Worm (Caenorhabditis elegans) whole organism, mixed stage, embryonic: ENCODE results near the gene F56D5.5.

Experiments used
- M03D4.4 ChIP-seq: sonication (generic microtip); optimal IDR thresholded peaks from 2 replicates; lab custom pipeline; 2017; ENCODE audit warnings: mild to moderate bottlenecking, missing genetic modification characterization, missing compliant biosample characterization
- bed-3 ChIP-seq: fragments of 200-800 bp; sonication (Bioruptor generic); optimal IDR thresholded peaks from 3 replicates; lab custom pipeline; 2018; ENCODE audit warnings: mild to moderate bottlenecking, missing genetic modification characterization, moderate library complexity, missing compliant biosample characterization
- blmp-1 ChIP-seq: fragments of 150-350 bp; optimal IDR thresholded peaks from 2 replicates; lab custom pipeline; 2014; ENCODE audit warnings: missing biosample characterization, missing genetic modification characterization
- ceh-39 ChIP-seq: fragments of 150-350 bp; optimal IDR thresholded peaks from 2 replicates; lab custom pipeline; 2014; ENCODE audit warnings: missing biosample characterization, missing genetic modification characterization
- ceh-43 ChIP-seq: fragments of 200-800 bp; sonication (Bioruptor generic); optimal IDR thresholded peaks from 2 replicates; lab custom pipeline; 2018; ENCODE audit warnings: mild to moderate bottlenecking, missing genetic modification characterization, moderate library complexity, missing compliant biosample characterization
- ceh-83 ChIP-seq: fragments of 200-800 bp; sonication (Bioruptor generic); optimal IDR thresholded peaks from 2 replicates; lab custom pipeline; 2018; ENCODE audit warnings: mild to moderate bottlenecking, missing genetic modification characterization, missing compliant biosample characterization
- ces-1 ChIP-seq: fragments of 150-350 bp; optimal IDR thresholded peaks from 2 replicates; lab custom pipeline; 2014; ENCODE audit warnings: missing biosample characterization, missing genetic modification reagents, missing genetic modification characterization
- cnd-1 ChIP-seq: fragments of 200-800 bp; sonication (Bioruptor generic); optimal IDR thresholded peaks from 2 replicates; lab custom pipeline; 2018; ENCODE audit warnings: mild to moderate bottlenecking, missing genetic modification characterization, missing compliant biosample characterization
- drap-1 ChIP-seq: fragments of 200-800 bp; sonication (Bioruptor generic); optimal IDR thresholded peaks from 3 replicates; lab custom pipeline; 2018; ENCODE audit warnings: mild to moderate bottlenecking, missing genetic modification characterization, missing compliant biosample characterization
- elt-1 ChIP-seq: sonication (generic microtip); optimal IDR thresholded peaks from 2 replicates; lab custom pipeline; 2017; ENCODE audit warnings: missing genetic modification characterization, mild to moderate bottlenecking, missing compliant biosample characterization, antibody characterized with exemption, moderate library complexity, borderline replicate concordance; ENCODE audit not compliant: insufficient read depth
- elt-3 ChIP-seq: fragments of 150-350 bp; optimal IDR thresholded peaks from 2 replicates; lab custom pipeline; 2014; ENCODE audit warnings: missing biosample characterization, missing genetic modification characterization
- flh-1 ChIP-seq: fragments of 200-800 bp; sonication (Bioruptor generic); optimal IDR thresholded peaks from 2 replicates; lab custom pipeline; 2018; ENCODE audit warnings: mild to moderate bottlenecking, missing genetic modification characterization, moderate library complexity, missing compliant biosample characterization
- ham-2 ChIP-seq: fragments of 200-800 bp; sonication (Bioruptor generic); optimal IDR thresholded peaks from 2 replicates; lab custom pipeline; 2018; ENCODE audit warnings: mild to moderate bottlenecking, missing genetic modification characterization, missing compliant biosample characterization
- hlh-1 ChIP-seq: fragments of 150-350 bp; optimal IDR thresholded peaks from 2 replicates; lab custom pipeline; 2014; ENCODE audit warnings: missing biosample characterization, missing genetic modification reagents, missing genetic modification characterization
- lin-13 ChIP-seq: fragments of 150-350 bp; optimal IDR thresholded peaks from 2 replicates; lab custom pipeline; 2014; ENCODE audit warnings: missing biosample characterization, missing genetic modification characterization
- lin-32 ChIP-seq: fragments of 200-800 bp; sonication (Bioruptor generic); optimal IDR thresholded peaks from 2 replicates; lab custom pipeline; 2018; ENCODE audit warnings: mild to moderate bottlenecking, missing genetic modification characterization, missing compliant biosample characterization
- lsy-2 ChIP-seq: fragments of 150-350 bp; optimal IDR thresholded peaks from 2 replicates; lab custom pipeline; 2014; ENCODE audit warnings: missing biosample characterization, missing genetic modification characterization
- mab-5 ChIP-seq: fragments of 150-350 bp; optimal IDR thresholded peaks from 2 replicates; lab custom pipeline; 2014; ENCODE audit warnings: missing biosample characterization, missing genetic modification characterization
- mep-1 ChIP-seq: fragments of 150-350 bp; optimal IDR thresholded peaks from 2 replicates; lab custom pipeline; 2017; ENCODE audit warnings: missing biosample characterization, missing genetic modification reagents, missing genetic modification characterization, inconsistent platforms
- mls-2 ChIP-seq: sonication (generic microtip); optimal IDR thresholded peaks from 2 replicates; lab custom pipeline; 2016; ENCODE audit warnings: mild to moderate bottlenecking, missing genetic modification characterization, moderate library complexity, missing compliant biosample characterization
- nhr-12 ChIP-seq: fragments of 150-350 bp; optimal IDR thresholded peaks from 2 replicates; lab custom pipeline; 2014; ENCODE audit warnings: missing biosample characterization, missing genetic modification characterization
- nhr-2 ChIP-seq: fragments of 150-350 bp; optimal IDR thresholded peaks from 2 replicates; lab custom pipeline; 2014; ENCODE audit warnings: missing biosample characterization, missing genetic modification characterization
- nhr-237 ChIP-seq: fragments of 150-350 bp; optimal IDR thresholded peaks from 2 replicates; lab custom pipeline; 2014; ENCODE audit warnings: missing biosample characterization, missing genetic modification characterization
- nhr-28 ChIP-seq: fragments of 150-350 bp; optimal IDR thresholded peaks from 2 replicates; lab custom pipeline; 2014; ENCODE audit warnings: missing biosample characterization, missing genetic modification characterization
- nhr-76 ChIP-seq: sonication (generic microtip); optimal IDR thresholded peaks from 2 replicates; lab custom pipeline; 2017; ENCODE audit warnings: missing biosample characterization, missing genetic modification characterization
- pha-4 ChIP-seq: fragments of 150-350 bp; optimal IDR thresholded peaks from 2 replicates; lab custom pipeline; 2018; ENCODE audit warnings: missing biosample characterization, missing genetic modification reagents, missing genetic modification characterization
- sem-2 ChIP-seq: fragments of 200-800 bp; sonication (Bioruptor generic); optimal IDR thresholded peaks from 2 replicates; lab custom pipeline; 2018; ENCODE audit warnings: mild to moderate bottlenecking, missing genetic modification characterization, missing compliant biosample characterization
- snpc-4 ChIP-seq: fragments of 150-350 bp; optimal IDR thresholded peaks from 2 replicates; lab custom pipeline; 2014; ENCODE audit warnings: missing biosample characterization, missing genetic modification characterization
- sptf-1 ChIP-seq: sonication (generic microtip); optimal IDR thresholded peaks from 2 replicates; lab custom pipeline; 2017; ENCODE audit warnings: mild to moderate bottlenecking, missing genetic modification characterization, moderate library complexity, missing compliant biosample characterization
- tbx-8 ChIP-seq: fragments of 200-800 bp; sonication (Bioruptor generic); optimal IDR thresholded peaks from 2 replicates; lab custom pipeline; 2018; ENCODE audit warnings: mild to moderate bottlenecking, missing genetic modification characterization, moderate library complexity, missing compliant biosample characterization
- unc-120 ChIP-seq: sonication (generic microtip); optimal IDR thresholded peaks from 2 replicates; lab custom pipeline; 2017; ENCODE audit warnings: missing genetic modification characterization, missing compliant biosample characterization; ENCODE audit not compliant: poor library complexity, severe bottlenecking
- unc-39 ChIP-seq: fragments of 150-350 bp; optimal IDR thresholded peaks from 2 replicates; lab custom pipeline; 2014; ENCODE audit warnings: missing biosample characterization, missing genetic modification characterization
- unc-62 ChIP-seq: fragments of 150-350 bp; optimal IDR thresholded peaks from 2 replicates; lab custom pipeline; 2014; ENCODE audit warnings: missing biosample characterization, missing genetic modification reagents, missing genetic modification characterization
- zip-8 ChIP-seq: fragments of 150-350 bp; optimal IDR thresholded peaks from 2 replicates; lab custom pipeline; 2014; ENCODE audit warnings: missing biosample characterization, missing genetic modification characterization
- ztf-11 ChIP-seq: fragments of 150-350 bp; optimal IDR thresholded peaks from 2 replicates; lab custom pipeline; 2014; ENCODE audit warnings: missing biosample characterization, missing genetic modification characterization

The F56D5.5 gene

ce11 chrIV:9445407-9445806 lies 37.5 kb upstream of the F56D5.5 start, which contains the start of gene hsp-12.3:
TSS of gene hsp-12.3 (minus strand) at chrIV:9445507.
- TF ChIP-seq lin-13 (tag; lab: Kevin White, UChicago) (no peak), ceh-43 (no peak), bed-3 (GFP tag; lab: Kevin White, UChicago) (no peak), ham-2 (no peak), mls-2 (no peak), pha-4 (tag; lab: Kevin White, UChicago) (no peak), nhr-12 (no peak), elt-3 (no peak), unc-62 (GFP tag; lab: Kevin White, UChicago) (no peak), mep-1 (no peak), zip-8 (tag; lab: Kevin White, UChicago) (no peak)

ce11 chrIV:9444417-9445026 lies 36.6 kb upstream of the F56D5.5 start:
- peak; percentile 45 for TF ChIP-seq ham-2
- peak; percentile 38 for TF ChIP-seq elt-3
- no peak for TF ChIP-seq snpc-4
- peak; percentile 85 for TF ChIP-seq unc-120 (tag; lab: Kevin White, UChicago)
- TF ChIP-seq nhr-76 (tag; lab: Kevin White, UChicago), result no peak
- no peak for TF ChIP-seq blmp-1 (tag; lab: Kevin White, UChicago)
- TF ChIP-seq mep-1, result peak; percentile 80
- peak; percentile 63 for TF ChIP-seq hlh-1 (tag; lab: Kevin White, UChicago)
- TF ChIP-seq nhr-12, result peak; percentile 29
- TF ChIP-seq nhr-237 (tag; lab: Kevin White, UChicago), result peak; percentile 48
- peak; percentile 54 for TF ChIP-seq cnd-1 (tag; lab: Kevin White, UChicago)
- no peak for TF ChIP-seq nhr-28 (tag; lab: Kevin White, UChicago)
- no peak for TF ChIP-seq ceh-43
- no peak for TF ChIP-seq ceh-83
- peak; percentile 97 for TF ChIP-seq pha-4 (tag; lab: Kevin White, UChicago)
- TF ChIP-seq zip-8 (tag; lab: Kevin White, UChicago), result no peak
- peak; percentile 33 for TF ChIP-seq tbx-8 (GFP tag; lab: Kevin White, UChicago)
- peak; percentile 54 for TF ChIP-seq ztf-11 (tag; lab: Kevin White, UChicago)
- no peak for TF ChIP-seq M03D4.4
- peak; percentile 43 for TF ChIP-seq sem-2
- no peak for TF ChIP-seq bed-3 (GFP tag; lab: Kevin White, UChicago)
- peak; percentile 76 for TF ChIP-seq lsy-2 (tag; lab: Kevin White, UChicago)
- peak; percentile 78 for TF ChIP-seq ceh-39 (tag; lab: Kevin White, UChicago)
- peak; percentile 46 for TF ChIP-seq sptf-1 (tag; lab: Kevin White, UChicago)
- no peak for TF ChIP-seq lin-32 (GFP tag; lab: Kevin White, UChicago)
- TF ChIP-seq nhr-2, result peak; percentile 41
- TF ChIP-seq unc-39 (tag; lab: Kevin White, UChicago), result no peak
- TF ChIP-seq lin-13 (tag; lab: Kevin White, UChicago), result peak; percentile 94
- TF ChIP-seq ces-1, result peak; percentile 84
- peak; percentile 66 for TF ChIP-seq drap-1 (GFP tag; lab: Kevin White, UChicago)
- no peak for TF ChIP-seq flh-1 (GFP tag; lab: Kevin White, UChicago)
- TF ChIP-seq mls-2, result no peak
- peak; percentile 38 for TF ChIP-seq unc-62 (GFP tag; lab: Kevin White, UChicago)
- TF ChIP-seq elt-1 (tag; lab: Kevin White, UChicago), result no peak
- TF ChIP-seq mab-5, result no peak

- TF ChIP-seq mep-1, result no peak
- no peak for TF ChIP-seq flh-1 (GFP tag; lab: Kevin White, UChicago)
- no peak for TF ChIP-seq ces-1
- no peak for TF ChIP-seq elt-1 (tag; lab: Kevin White, UChicago)
- no peak for TF ChIP-seq cnd-1 (tag; lab: Kevin White, UChicago)
- no peak for TF ChIP-seq ceh-39 (tag; lab: Kevin White, UChicago)
- TF ChIP-seq ceh-43, result no peak
- TF ChIP-seq lin-13 (tag; lab: Kevin White, UChicago), result no peak
- TF ChIP-seq unc-120 (tag; lab: Kevin White, UChicago), result no peak
- TF ChIP-seq sem-2, result no peak
- TF ChIP-seq bed-3 (GFP tag; lab: Kevin White, UChicago), result no peak
- no peak for TF ChIP-seq lsy-2 (tag; lab: Kevin White, UChicago)
- TF ChIP-seq sptf-1 (tag; lab: Kevin White, UChicago), result no peak
- no peak for TF ChIP-seq ham-2
- no peak for TF ChIP-seq M03D4.4
- TF ChIP-seq snpc-4, result no peak
Observed at ce11 chrIV:9443940-9444339, 36.0 kb upstream of the F56D5.5 start, which contains the start of gene F38E11.9. TSS of gene F38E11.9 (minus strand) at chrIV:9444040.
